Worm (Caenorhabditis elegans) whole organism, L4/young adult: Measurements from ENCODE around the gene cal-4.

Experiments used
- W03F9.2 ChIP-seq: fragments of 150-350 bp; optimal IDR thresholded peaks from 2 replicates; lab custom pipeline; 2014; ENCODE audit warnings: missing biosample characterization, missing genetic modification characterization
- dao-5 ChIP-seq: sonication (generic microtip); optimal IDR thresholded peaks from 2 replicates; lab custom pipeline; 2016; ENCODE audit warnings: missing genotype, missing genetic modification characterization, moderate library complexity, missing compliant biosample characterization
- him-1 ChIP-seq: sonication (generic microtip); optimal IDR thresholded peaks from 2 replicates; lab custom pipeline; 2016; ENCODE audit warnings: missing genotype, missing genetic modification reagents, missing genetic modification characterization, missing compliant biosample characterization

The cal-4 gene

DNA sequence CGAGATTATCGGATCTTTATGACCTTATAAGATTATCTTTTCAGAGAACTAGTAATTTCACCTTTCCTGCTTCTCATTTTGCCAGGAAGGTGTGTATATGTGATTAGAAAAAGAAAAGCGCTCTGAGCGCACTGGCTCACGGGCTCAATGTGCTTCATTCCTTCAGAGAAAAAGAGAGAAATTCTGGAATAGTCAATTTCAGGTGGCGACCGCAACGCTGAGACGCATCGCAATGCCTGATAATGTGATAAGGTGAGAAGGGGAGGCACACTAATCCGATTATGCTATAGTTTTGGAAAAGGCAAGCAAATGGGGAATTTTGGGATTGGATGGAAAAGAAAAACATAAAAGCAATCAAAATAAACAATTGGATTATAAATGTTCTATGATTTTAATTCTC, 15.2 kb upstream of the cal-4 start:
- TF ChIP-seq W03F9.2 (no peak), dao-5 (tag; lab: Kevin White, UChicago) (no peak), him-1 (tag; lab: Kevin White, UChicago) (no peak)

DNA sequence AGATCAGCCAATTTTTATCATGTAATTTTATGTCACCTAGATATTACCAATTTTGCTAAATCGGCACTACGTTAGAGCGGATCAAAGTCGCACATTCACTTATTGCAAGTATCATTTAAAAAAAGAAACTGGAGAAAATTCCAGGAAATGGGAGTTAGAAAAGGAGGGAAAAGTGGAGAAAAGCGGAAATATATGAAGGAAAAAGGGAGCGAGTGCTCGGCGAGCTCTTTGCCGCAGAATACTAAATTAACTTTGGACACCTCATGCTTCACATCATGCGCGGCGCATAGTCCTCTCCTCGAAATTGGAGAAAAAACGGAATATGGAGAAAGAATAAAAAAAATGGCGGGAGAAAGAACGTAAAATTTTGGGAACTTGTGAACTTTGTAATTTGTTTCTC, 13.6 kb upstream of the cal-4 start:
- TF ChIP-seq him-1 (tag; lab: Kevin White, UChicago) (peak; percentile 14), dao-5 (tag; lab: Kevin White, UChicago) (no peak), W03F9.2 (no peak)

DNA sequence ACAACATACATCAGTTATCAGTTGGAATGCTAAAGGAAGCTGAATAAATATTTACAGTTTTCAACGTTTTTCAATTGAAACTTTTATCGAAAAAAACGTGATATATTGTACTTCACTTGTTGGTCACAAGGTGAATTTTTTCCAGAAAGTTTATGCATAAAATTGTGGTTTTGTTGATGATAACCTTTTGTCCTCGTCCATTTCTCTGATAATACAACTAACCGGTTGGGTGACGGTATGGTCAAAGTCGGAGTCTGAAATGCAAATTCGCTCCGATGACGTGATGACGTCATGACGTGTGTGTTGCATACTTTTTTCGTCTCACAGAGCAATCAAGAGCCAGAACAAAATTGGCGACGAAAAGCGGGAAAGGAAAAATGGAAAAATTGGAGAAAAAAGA, 9.8 kb upstream of the cal-4 start:
- no peak for TF ChIP-seq him-1 (tag; lab: Kevin White, UChicago)
- TF ChIP-seq W03F9.2: no peak
- TF ChIP-seq dao-5 (tag; lab: Kevin White, UChicago): no peak

DNA sequence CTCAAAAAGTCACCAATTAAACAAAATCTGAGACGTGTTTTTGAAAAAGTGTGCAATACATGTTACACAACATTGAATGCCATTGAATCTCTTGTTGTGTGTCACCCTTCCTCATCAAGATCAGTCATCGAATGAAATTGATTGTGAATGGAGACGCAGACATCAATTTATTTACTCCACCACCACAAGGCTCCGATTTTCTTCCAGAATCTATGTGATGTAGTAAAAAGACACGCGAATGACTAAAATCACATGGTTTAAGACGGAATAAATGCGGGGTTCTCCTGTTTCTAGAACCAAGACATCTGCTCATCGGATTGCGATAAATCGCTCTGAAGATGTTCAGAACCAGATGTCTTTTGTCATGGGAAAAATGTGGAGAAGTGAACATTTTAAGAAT, 8.5 kb upstream of the cal-4 start:
- TF ChIP-seq W03F9.2 (no peak), him-1 (tag; lab: Kevin White, UChicago) (no peak), dao-5 (tag; lab: Kevin White, UChicago) (no peak)

DNA sequence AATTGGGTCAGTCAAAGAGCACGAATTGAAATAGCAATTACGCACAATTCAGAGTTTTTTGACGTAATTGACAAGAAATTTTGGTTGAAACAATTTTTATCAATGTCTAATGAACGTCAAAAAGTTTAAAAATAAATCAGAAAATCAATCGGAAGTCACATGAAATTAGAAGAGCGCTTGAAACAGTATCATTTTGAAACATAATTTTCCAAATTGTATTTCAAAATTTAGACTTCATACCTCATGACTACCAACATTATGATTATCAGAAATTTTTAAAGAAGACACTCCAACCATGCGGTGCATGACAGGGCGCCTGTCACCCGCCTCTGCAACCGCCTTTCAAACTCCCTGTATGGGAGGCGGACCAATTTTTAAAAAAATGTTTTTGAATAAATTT, 7.9 kb upstream of the cal-4 start:
- TF ChIP-seq him-1 (tag; lab: Kevin White, UChicago): no peak
- no peak for TF ChIP-seq W03F9.2
- no peak for TF ChIP-seq dao-5 (tag; lab: Kevin White, UChicago)

DNA sequence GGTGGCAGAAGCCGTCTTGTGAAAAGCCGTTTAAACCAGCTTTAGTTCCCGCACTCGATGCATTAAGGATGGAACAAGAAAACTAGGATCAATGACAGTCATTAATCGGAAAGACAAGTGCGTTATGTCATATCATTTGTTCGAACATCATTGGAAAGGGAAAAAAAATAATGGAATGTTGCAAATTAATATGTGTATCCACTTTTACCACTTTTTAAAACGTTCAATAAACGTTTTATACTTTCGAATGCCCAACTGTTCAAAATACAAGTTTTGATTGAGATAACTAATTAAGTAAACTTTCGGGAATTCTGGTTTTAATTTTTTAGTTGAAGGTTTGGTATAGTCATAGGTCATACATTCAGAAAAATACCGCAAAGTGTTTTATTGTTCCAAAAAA, 6.1 kb upstream of the cal-4 start, which contains the start of gene C02F4.4:
C02F4.4 (minus strand) TSS at position 101 of the 400 bp plus-strand sequence.
- TF ChIP-seq him-1 (tag; lab: Kevin White, UChicago): no peak
- no peak for TF ChIP-seq dao-5 (tag; lab: Kevin White, UChicago)
- TF ChIP-seq W03F9.2: no peak

DNA sequence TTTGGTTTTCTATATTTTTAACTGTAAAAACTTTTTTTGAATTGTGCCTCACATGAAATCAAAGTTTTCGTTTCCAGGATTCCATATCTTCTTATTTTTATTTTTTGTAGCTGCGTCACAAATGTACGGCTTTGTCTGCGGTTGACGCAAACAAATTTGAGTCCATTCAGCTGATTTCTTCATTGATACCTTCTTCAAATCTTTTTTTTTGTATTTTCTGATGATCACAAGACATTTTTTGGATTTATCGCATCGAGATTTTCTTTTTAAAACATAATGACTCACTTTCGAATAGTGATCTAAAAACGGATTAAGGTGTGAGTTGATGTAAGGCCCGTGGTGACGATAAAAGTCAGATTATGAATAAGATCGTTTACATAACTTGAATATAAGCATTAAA, 2.6 kb upstream of the cal-4 start:
- TF ChIP-seq him-1 (tag; lab: Kevin White, UChicago): no peak
- no peak for TF ChIP-seq W03F9.2
- no peak for TF ChIP-seq dao-5 (tag; lab: Kevin White, UChicago)

DNA sequence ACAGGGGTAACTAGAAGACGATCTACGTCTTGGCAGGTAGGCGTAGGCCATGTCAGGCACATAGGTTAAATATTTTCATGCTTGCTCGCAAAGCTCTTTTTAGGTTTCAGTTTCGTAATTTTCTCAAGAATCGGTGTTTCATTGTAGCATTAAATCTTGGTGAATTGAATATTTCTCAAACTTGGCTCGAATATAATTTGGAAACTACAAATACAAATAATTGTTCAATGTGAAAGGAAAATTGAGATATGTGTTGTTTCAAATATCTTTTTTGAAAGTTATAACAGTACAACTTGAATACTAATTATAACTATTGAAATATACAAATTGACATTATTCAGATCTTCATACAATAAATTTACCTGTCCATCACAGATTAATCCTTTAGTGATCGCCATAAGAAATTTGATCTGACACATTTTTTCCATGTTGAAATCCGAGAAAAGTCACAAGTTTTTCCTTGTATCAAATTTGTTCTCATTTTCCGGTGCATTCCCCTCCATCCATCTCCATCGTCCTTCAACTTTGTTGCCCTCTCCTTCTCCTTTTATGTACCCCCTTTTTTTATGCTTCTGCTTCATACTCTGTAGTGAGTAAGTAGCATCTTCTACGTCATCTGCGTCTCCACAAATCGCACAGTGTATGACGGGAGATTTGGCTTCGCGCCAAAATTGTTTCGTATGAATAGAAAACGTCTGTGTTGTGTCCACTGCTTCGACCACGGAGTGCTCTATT, 3.1 kb downstream of the cal-4 start, which contains the start of gene C02F4.5:
C02F4.5 (minus strand) TSS at position 51 of the 735 bp plus-strand sequence.
- TF ChIP-seq W03F9.2 (no peak), him-1 (tag; lab: Kevin White, UChicago) (no peak), dao-5 (tag; lab: Kevin White, UChicago) (no peak)

DNA sequence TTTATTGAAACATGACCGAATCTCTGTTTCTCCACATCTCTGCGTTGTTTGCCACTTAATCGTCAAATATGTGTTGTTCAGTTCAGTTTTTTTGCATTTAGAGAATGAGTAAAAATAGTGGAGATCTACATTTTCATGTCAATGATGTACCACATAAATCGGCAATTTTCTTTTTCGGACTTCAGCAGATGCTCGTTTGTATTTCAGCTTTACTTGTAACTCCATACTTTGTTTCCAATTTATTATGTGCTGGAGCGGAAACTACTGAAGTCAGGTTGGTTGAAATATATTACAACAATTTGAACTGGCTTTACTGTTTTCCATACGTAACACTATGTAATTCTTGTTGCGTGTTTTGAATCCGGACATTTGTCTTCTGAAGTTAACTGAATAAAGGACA, 9.4 kb downstream of the cal-4 start, which contains the start of gene T07G12.2:
T07G12.2 (plus strand) TSS at position 62 of the 400 bp plus-strand sequence.
- TF ChIP-seq him-1 (tag; lab: Kevin White, UChicago) (peak; percentile 6), dao-5 (tag; lab: Kevin White, UChicago) (no peak), W03F9.2 (no peak)

DNA sequence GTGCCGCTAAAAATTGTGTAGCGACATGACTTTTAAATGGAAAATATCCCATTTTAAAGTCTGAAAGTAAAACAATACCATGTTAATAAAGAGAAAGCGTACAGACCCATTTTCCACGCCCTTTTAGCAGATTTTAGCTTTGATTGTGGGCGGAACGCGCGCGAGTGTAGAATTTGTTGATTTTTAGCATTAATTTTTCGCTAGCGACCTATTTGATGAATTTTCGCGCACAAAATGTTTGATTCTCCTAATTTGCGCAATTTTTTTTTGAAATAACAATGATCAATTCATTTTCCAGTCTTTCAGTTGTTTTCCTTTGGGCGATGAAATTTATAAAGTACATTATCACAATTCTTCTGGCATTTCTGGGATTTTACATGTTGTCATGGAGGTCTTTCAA, 12.4 kb downstream of the cal-4 start, which contains the start of gene T07G12.3:
T07G12.3 (plus strand) TSS at position 301 of the 400 bp plus-strand sequence.
- TF ChIP-seq him-1 (tag; lab: Kevin White, UChicago): no peak
- no peak for TF ChIP-seq W03F9.2

DNA sequence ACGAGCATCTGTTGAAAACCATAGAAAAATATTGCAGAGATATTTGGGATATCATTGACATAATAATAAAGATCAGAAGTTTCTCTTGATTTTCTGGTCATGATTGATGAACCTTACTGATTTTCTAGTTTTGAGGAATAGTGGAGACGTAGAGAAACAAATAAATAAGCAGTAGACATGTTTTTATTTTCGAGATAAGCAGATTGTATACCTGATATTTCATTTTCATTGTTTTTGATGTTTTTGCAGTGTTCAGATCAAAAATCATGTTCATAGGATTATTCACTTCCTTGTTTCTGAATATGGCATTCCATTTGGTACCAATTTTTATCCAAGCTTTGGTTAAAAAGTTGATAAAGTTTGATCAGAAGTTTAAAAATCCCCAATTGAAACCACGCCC, 17.4 kb downstream of the cal-4 start, which contains the start of gene T07G12.4:
T07G12.4 (minus strand) TSS at position 101 of the 400 bp plus-strand sequence.
- TF ChIP-seq dao-5 (tag; lab: Kevin White, UChicago) (no peak), him-1 (tag; lab: Kevin White, UChicago) (no peak), W03F9.2 (no peak)

DNA sequence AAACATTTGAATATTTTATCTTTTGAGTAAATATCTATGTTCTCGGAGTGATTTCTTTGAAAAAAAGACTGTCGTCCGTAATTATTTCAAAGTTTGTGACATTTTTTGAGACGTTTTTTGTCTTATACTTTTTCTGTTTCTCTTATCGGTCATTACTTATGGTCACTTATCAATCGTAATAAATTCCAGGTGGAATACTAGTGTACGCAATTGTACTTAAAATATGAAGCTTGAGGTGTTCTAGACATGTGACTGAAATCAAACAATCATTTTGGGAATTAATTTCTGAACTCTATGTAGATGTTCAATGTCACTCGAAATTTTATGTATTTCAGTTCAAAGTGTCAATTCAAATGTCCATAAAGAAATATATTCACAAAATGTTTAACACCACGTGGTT, 21.1 kb downstream of the cal-4 start:
- TF ChIP-seq dao-5 (tag; lab: Kevin White, UChicago): no peak
- TF ChIP-seq him-1 (tag; lab: Kevin White, UChicago): no peak
- TF ChIP-seq W03F9.2: no peak

DNA sequence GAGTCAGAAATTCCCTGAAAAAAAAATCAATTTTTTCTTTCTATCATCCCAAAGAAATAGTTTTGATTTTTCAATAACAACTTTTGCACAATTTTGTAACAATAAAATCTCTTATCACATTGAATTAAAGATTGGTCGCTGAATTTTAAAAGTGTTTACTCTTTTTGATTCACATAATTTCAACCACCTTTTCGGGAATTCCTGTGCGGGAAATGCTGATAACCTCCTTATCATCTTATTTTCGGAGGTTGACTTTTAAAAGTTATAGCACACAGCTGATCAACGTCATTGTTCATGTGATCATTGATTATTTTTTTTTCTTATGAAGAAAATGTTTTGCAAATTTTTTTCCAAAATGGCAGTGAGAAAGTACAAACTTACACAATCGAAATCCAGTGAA, 22.2 kb downstream of the cal-4 start:
- no peak for TF ChIP-seq him-1 (tag; lab: Kevin White, UChicago)
- TF ChIP-seq W03F9.2: no peak
- no peak for TF ChIP-seq dao-5 (tag; lab: Kevin White, UChicago)

DNA sequence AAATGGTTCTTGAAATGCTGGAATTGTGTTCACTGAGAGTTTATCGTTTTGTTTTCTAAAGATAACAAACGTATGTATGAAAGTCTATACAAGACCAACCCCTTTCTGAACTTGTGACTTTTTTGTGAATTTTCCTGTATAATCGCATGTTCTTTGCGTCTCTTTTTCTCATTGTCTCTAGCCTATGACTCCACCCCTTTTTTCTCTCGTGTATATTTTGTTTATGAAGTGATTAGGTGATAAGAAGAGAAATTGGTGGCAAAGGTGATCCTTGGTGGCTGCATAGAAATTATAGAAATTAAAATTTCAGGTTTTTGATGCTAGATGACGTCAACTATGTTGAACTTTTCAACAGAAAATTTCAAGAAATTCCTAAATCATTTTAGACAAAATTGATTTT, 23.8 kb downstream of the cal-4 start, which contains the start of gene T07G12.5:
T07G12.5 (minus strand) TSS at position 101 of the 400 bp plus-strand sequence.
- TF ChIP-seq him-1 (tag; lab: Kevin White, UChicago) (no peak), dao-5 (tag; lab: Kevin White, UChicago) (no peak), W03F9.2 (no peak)
